Fruit fly (Drosophila melanogaster) Kc167 (cell line): ENCODE results near the gene out.

Experiments
- Myc ChIP-seq: fragments of >200 bp; optimal IDR thresholded peaks from 2 replicates; lab custom pipeline; 2017; ENCODE audit warnings: missing external identifiers
- Sin3A ChIP-seq: fragments of >200 bp; optimal IDR thresholded peaks from 2 replicates; lab custom pipeline; 2018; ENCODE audit warnings: missing external identifiers
- h ChIP-seq: fragments of >200 bp; optimal IDR thresholded peaks from 3 replicates; lab custom pipeline; 2018; ENCODE audit warnings: missing external identifiers
- insv ChIP-seq: fragments of >200 bp; optimal IDR thresholded peaks from 3 replicates; lab custom pipeline; 2018; ENCODE audit warnings: missing external identifiers
- psq ChIP-seq: fragments of >200 bp; optimal IDR thresholded peaks from 2 replicates; lab custom pipeline; 2017; ENCODE audit warnings: missing external identifiers
- ttk ChIP-seq: sonication (Bioruptor generic); optimal IDR thresholded peaks from 2 replicates; lab custom pipeline; 2017; ENCODE audit warnings: missing external identifiers

- no peak for TF ChIP-seq Sin3A (lab: Kevin White, UChicago)
- TF ChIP-seq Myc (lab: Kevin White, UChicago): no peak
- TF ChIP-seq ttk (lab: Kevin White, UChicago): no peak
- TF ChIP-seq psq (lab: Kevin White, UChicago): no peak
- TF ChIP-seq insv (lab: Kevin White, UChicago): no peak
- TF ChIP-seq h (lab: Kevin White, UChicago): no peak
Measured at dm6 chrX:19265802-19266479, 56.0 kb downstream of the out start.
